Worm (Caenorhabditis elegans): ENCODE data around the gene srj-57.

Gene srj-57

DNA sequence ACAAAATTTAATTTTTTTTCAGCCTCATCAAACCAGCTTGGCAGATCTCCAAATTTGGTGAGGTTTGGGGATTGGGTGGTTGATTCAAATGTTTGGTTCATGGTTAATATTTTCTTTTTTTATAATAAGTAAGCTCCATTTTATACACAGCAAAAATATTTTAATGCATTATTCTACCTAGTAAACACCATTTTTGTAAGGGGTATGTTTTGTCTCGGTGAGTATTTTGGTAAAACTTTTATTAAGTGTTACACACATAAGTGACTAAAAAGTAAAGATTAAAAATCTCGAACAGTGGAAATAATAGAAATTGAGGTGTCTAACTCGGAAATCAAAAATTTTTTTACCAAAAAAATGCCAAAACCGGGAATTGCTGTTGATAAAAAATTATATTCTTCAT is 33.3 kb upstream of the srj-57 start, which contains the start of gene srw-4:
TSS of gene srw-4 (minus strand) at position 101 of the 400 bp plus-strand sequence.
- no peak for TF ChIP-seq unc-39 (tag; optimal IDR thresholded peaks at IDR 0.05)

- TF ChIP-seq aha-1 (tag), result peak; percentile 93
- no peak for TF ChIP-seq madf-9 (GFP tag; conservative IDR thresholded peaks at IDR 0.05)
These were observed 32.9 kb upstream of the srj-57 start for ce11 chrV:2888265-2888664.

DNA sequence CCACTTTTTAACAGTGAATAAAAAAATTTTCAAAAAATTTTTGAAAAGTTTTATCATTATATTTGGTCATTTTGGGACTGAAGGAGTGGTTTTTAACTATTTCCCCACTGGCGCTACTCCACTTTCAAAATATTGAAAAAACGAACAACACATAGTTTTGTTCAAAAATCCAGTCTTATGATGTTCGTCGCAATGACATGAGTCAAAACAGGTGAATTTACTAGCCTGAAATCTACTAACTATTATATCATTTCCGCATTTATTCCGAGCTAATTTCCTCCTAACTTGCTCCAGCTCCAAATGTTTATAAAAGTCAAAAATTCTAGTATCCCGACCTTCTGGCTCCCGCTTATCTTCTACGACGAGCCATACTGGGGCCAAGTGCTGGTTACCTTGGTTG is 29.0 kb upstream of the srj-57 start, which contains the start of gene sre-24:
TSS of gene sre-24 (plus strand) at position 301 of the 400 bp plus-strand sequence.
- TF ChIP-seq snpc-1.2 (GFP tag; IDR thresholded peaks at IDR 0.05), result no peak
- no peak for TF ChIP-seq spr-1 (tag; optimal IDR thresholded peaks at IDR 0.05)
- no peak for TF ChIP-seq egl-27 (tag; optimal IDR thresholded peaks at IDR 0.05)
- no peak for TF ChIP-seq F10B5.3 (tag; optimal IDR thresholded peaks at IDR 0.05)
- no peak for TF ChIP-seq dmd-6 (GFP tag; IDR thresholded peaks at IDR 0.05)
- TF ChIP-seq nhr-41 (GFP tag; IDR thresholded peaks at IDR 0.05), result no peak
- TF ChIP-seq daf-19 (GFP tag; conservative IDR thresholded peaks at IDR 0.05), result no peak
- TF ChIP-seq tag-97 (GFP tag; IDR thresholded peaks at IDR 0.05), result no peak
- TF ChIP-seq zfp-3 (GFP tag; conservative IDR thresholded peaks at IDR 0.05), result no peak
- no peak for TF ChIP-seq vab-7 (GFP tag; IDR thresholded peaks at IDR 0.05)
- TF ChIP-seq lin-13 (GFP tag; optimal IDR thresholded peaks at IDR 0.05), result no peak
- TF ChIP-seq mxl-2 (GFP tag; conservative IDR thresholded peaks at IDR 0.05), result no peak
- no peak for TF ChIP-seq rbr-2 (tag; optimal IDR thresholded peaks at IDR 0.05)
- TF ChIP-seq fos-1 (tag; optimal IDR thresholded peaks at IDR 0.05), result no peak
- no peak for TF ChIP-seq aly-2 (tag; optimal IDR thresholded peaks at IDR 0.05)
- TF ChIP-seq mdl-1 (tag; optimal IDR thresholded peaks at IDR 0.05), result no peak
- TF ChIP-seq unc-39 (tag; optimal IDR thresholded peaks at IDR 0.05), result no peak

- TF ChIP-seq jun-1 (tag; optimal IDR thresholded peaks at IDR 0.05) (no peak), nhr-237 (tag; optimal IDR thresholded peaks at IDR 0.05) (no peak), Y75B8A.6 (GFP tag; IDR thresholded peaks at IDR 0.05) (no peak), arid-1 (GFP tag; conservative IDR thresholded peaks at IDR 0.05) (no peak), hlh-30 (tag; optimal IDR thresholded peaks at IDR 0.05; ENCODE audit: insufficient read depth) (no peak), D1046.2 (GFP tag; IDR thresholded peaks at IDR 0.05) (no peak)
These were observed 27.7 kb upstream of the srj-57 start for ce11 chrV:2883097-2883496.

DNA sequence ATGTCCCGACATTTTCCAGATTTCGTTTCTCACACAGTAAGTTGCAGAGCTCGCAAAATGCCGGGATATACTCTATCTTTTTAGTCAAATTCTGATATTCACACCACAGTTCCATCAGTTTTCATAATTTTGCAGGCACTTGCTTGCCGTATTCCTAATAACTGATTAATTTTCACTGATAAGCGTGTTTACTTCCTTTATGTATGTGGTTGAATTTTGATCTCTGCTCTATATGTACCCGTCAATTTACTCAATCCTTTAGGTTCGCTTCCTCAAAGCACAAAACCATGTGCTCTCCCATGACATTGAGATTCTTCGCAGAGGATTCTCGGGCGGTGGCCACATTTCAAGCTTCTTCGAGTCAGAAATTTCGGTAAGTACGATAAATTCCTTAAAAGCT is 26.2 kb upstream of the srj-57 start:
- TF ChIP-seq daf-16 (GFP tag; optimal IDR thresholded peaks at IDR 0.05) (no peak), daf-16 (tag; optimal IDR thresholded peaks at IDR 0.05) (peak; percentile 55), pqm-1 (tag; optimal IDR thresholded peaks at IDR 0.05) (peak; percentile 11), duxl-1 (tag; optimal IDR thresholded peaks at IDR 0.05; ENCODE audit: poor library complexity) (no peak), dve-1 (tag; optimal IDR thresholded peaks at IDR 0.05; ENCODE audit: insufficient read depth) (peak; percentile 47), lin-38 (GFP tag; IDR thresholded peaks at IDR 0.05) (no peak), aha-1 (tag) (peak; percentile 70), dmd-6 (GFP tag; IDR thresholded peaks at IDR 0.05) (peak; percentile 81), nhr-28 (tag; optimal IDR thresholded peaks at IDR 0.05) (peak; percentile 61), nhr-41 (GFP tag; IDR thresholded peaks at IDR 0.05) (no peak), set-16 (GFP tag; IDR thresholded peaks at IDR 0.05) (no peak), ceh-20 (GFP tag; IDR thresholded peaks at IDR 0.05) (0 out of 2 replicates have a peak, but pooled peaks have one; percentile 12)

Data from whole organism, L4 larva.